Fruit fly (Drosophila melanogaster): ENCODE measurements around the gene Ilp8.

The Ilp8 gene

dm6 chr3L:17007041-17007471 is 24.8 kb downstream of the Ilp8 start (continued):
- no peak for TF ChIP-seq kni (GFP tag; optimal IDR thresholded peaks at IDR 0.05)
- TF ChIP-seq CG15601 (tag; optimal IDR thresholded peaks at IDR 0.05): no peak
- 0 out of 2 replicates have a peak, but pooled peaks have one; percentile 15 for TF ChIP-seq CG14667 (GFP tag; IDR thresholded peaks at IDR 0.05)
- TF ChIP-seq wor (GFP tag; IDR thresholded peaks at IDR 0.05): no peak
- TF ChIP-seq MESR4 (GFP tag; optimal IDR thresholded peaks at IDR 0.05): no peak
- TF ChIP-seq CG9817 (tag; optimal IDR thresholded peaks at IDR 0.05): peak; percentile 35
- TF ChIP-seq CG32532 (GFP tag; IDR thresholded peaks at IDR 0.05): peak; percentile 72
- TF ChIP-seq eve (GFP tag; optimal IDR thresholded peaks at IDR 0.05): no peak
- TF ChIP-seq zfh1 (GFP tag; IDR thresholded peaks at IDR 0.05): no peak
- peak; percentile 57; the same call in 1 of the 2 replicates for TF ChIP-seq CG17612 (GFP tag; IDR thresholded peaks at IDR 0.05)
- TF ChIP-seq chif (GFP tag; optimal IDR thresholded peaks at IDR 0.05): no peak
- TF ChIP-seq CG1529 (GFP tag; optimal IDR thresholded peaks at IDR 0.05): no peak
- TF ChIP-seq Scr (GFP tag; IDR thresholded peaks at IDR 0.05; ENCODE audit: partially characterized antibody): no peak
- TF ChIP-seq mirr (GFP tag; optimal IDR thresholded peaks at IDR 0.05): peak; percentile 72
- peak; percentile 34; the same call in 1 of the 3 replicates for TF ChIP-seq CG11695 (GFP tag; IDR thresholded peaks at IDR 0.05)
- TF ChIP-seq Antp (GFP tag; optimal IDR thresholded peaks at IDR 0.05): no peak
- no peak for TF ChIP-seq Dll (GFP tag; IDR thresholded peaks at IDR 0.05; ENCODE audit: partially characterized antibody)
- no peak for TF ChIP-seq NK7.1 (GFP tag; optimal IDR thresholded peaks at IDR 0.05)
- TF ChIP-seq CG11696 (GFP tag; IDR thresholded peaks at IDR 0.05): peak; percentile 31; the same call in 1 of the 2 replicates
- TF ChIP-seq tin (GFP tag; optimal IDR thresholded peaks at IDR 0.05): peak; percentile 14
- no peak for TF ChIP-seq CG33213 (GFP tag; optimal IDR thresholded peaks at IDR 0.05)
- no peak for TF ChIP-seq BEAF-32 (GFP tag; optimal IDR thresholded peaks at IDR 0.05)
- TF ChIP-seq Mes4 (GFP tag; optimal IDR thresholded peaks at IDR 0.05): no peak
- no peak for TF ChIP-seq Dad (GFP tag; optimal IDR thresholded peaks at IDR 0.05)
- TF ChIP-seq sc (optimal IDR thresholded peaks at IDR 0.05): no peak
- no peak for TF ChIP-seq sc (GFP tag; optimal IDR thresholded peaks at IDR 0.05)
- TF ChIP-seq Elba2 (GFP tag; optimal IDR thresholded peaks at IDR 0.05): no peak
- peak; percentile 44; the same call in 1 of the 2 replicates for TF ChIP-seq Ptx1 (GFP tag; IDR thresholded peaks at IDR 0.05)
- no peak for TF ChIP-seq pho (GFP tag; optimal IDR thresholded peaks at IDR 0.05)
- peak; percentile 33; the same call in 1 of the 2 replicates for TF ChIP-seq al (GFP tag; IDR thresholded peaks at IDR 0.05)
- TF ChIP-seq cg (GFP tag; optimal IDR thresholded peaks at IDR 0.05): no peak
- no peak for TF ChIP-seq dan (GFP tag; IDR thresholded peaks at IDR 0.05)
- peak; percentile 9 for TF ChIP-seq CG12155 (GFP tag; optimal IDR thresholded peaks at IDR 0.05)
- peak; percentile 8 for TF ChIP-seq CG10979 (tag; optimal IDR thresholded peaks at IDR 0.05)
- no peak for TF ChIP-seq CG6254 (GFP tag; optimal IDR thresholded peaks at IDR 0.05)
- TF ChIP-seq CG5180 (GFP tag; optimal IDR thresholded peaks at IDR 0.05): no peak
- TF ChIP-seq MBD-R2 (GFP tag; IDR thresholded peaks at IDR 0.05): no peak
- no peak for TF ChIP-seq CG3847 (GFP tag; IDR thresholded peaks at IDR 0.05)
- no peak for TF ChIP-seq CG1832 (GFP tag; optimal IDR thresholded peaks at IDR 0.05)
- no peak for TF ChIP-seq CG7357 (GFP tag; IDR thresholded peaks at IDR 0.05)
- no peak for TF ChIP-seq trem (tag; optimal IDR thresholded peaks at IDR 0.05)
- peak; percentile 76 for TF ChIP-seq slbo (GFP tag; IDR thresholded peaks at IDR 0.05)
- TF ChIP-seq Hmx (GFP tag; optimal IDR thresholded peaks at IDR 0.05): no peak
- TF ChIP-seq CG7372 (GFP tag; IDR thresholded peaks at IDR 0.05): 0 out of 2 replicates have a peak, but pooled peaks have one; percentile 5
- TF ChIP-seq CG6813 (GFP tag; optimal IDR thresholded peaks at IDR 0.05): no peak
- no peak for TF ChIP-seq Atf-2 (GFP tag; optimal IDR thresholded peaks at IDR 0.05)
- TF ChIP-seq CrebB (tag; optimal IDR thresholded peaks at IDR 0.05): no peak
- 0 out of 2 replicates have a peak, but pooled peaks have one; percentile 27 for TF ChIP-seq sob (GFP tag; IDR thresholded peaks at IDR 0.05)
- TF ChIP-seq NfI (GFP tag; optimal IDR thresholded peaks at IDR 0.05): peak; percentile 22
- TF ChIP-seq danr (GFP tag; IDR thresholded peaks at IDR 0.05): no peak
- no peak for TF ChIP-seq Eip74EF (GFP tag; optimal IDR thresholded peaks at IDR 0.05)
